Worm (Caenorhabditis elegans) whole organism, young adult: ENCODE results near the gene fbxa-88.

Experiments
- B0336.3 ChIP-seq: fragments of 200-800 bp; sonication (Bioruptor generic); IDR thresholded peaks from 2 replicates; pipeline ENCODE4 v1.3.6; 2022; ENCODE audit warnings: missing genetic modification characterization, missing compliant biosample characterization
- F49E8.2 ChIP-seq: sonication (generic microtip); optimal IDR thresholded peaks from 3 replicates; lab custom pipeline; 2017; ENCODE audit warnings: missing genetic modification characterization, mild to moderate bottlenecking, missing compliant biosample characterization, antibody characterized with exemption, moderate library complexity; ENCODE audit not compliant: insufficient read depth
- F55B11.4 ChIP-seq: sonication (generic microtip); optimal IDR thresholded peaks from 2 replicates; lab custom pipeline; 2016; ENCODE audit warnings: missing compliant biosample characterization, missing genetic modification characterization, borderline replicate concordance; ENCODE audit not compliant: insufficient read depth
- F57A8.1 ChIP-seq: fragments of 200-800 bp; sonication (Bioruptor generic); optimal IDR thresholded peaks from 2 replicates; lab custom pipeline; 2018; ENCODE audit warnings: mild to moderate bottlenecking, missing genetic modification characterization, moderate library complexity, missing compliant biosample characterization
- F57C9.4 ChIP-seq: sonication (generic microtip); optimal IDR thresholded peaks from 2 replicates; lab custom pipeline; 2017; ENCODE audit warnings: mild to moderate bottlenecking, missing genetic modification characterization, missing compliant biosample characterization
- K12H6.12 ChIP-seq: fragments of 200-800 bp; sonication (Bioruptor generic); optimal IDR thresholded peaks from 2 replicates; lab custom pipeline; 2018; ENCODE audit warnings: mild to moderate bottlenecking, missing genetic modification characterization, missing compliant biosample characterization
- Y53G8AR.9 ChIP-seq: fragments of 200-800 bp; sonication (Bioruptor generic); conservative IDR thresholded peaks from 2 replicates; pipeline ENCODE4 v1.3.6; 2022; ENCODE audit warnings: missing genetic modification reagents, missing genetic modification characterization, missing compliant biosample characterization
- Y95B8A.8 ChIP-seq: fragments of 200-800 bp; sonication (Bioruptor generic); IDR thresholded peaks from 2 replicates; pipeline ENCODE4 v1.3.6; 2022; ENCODE audit warnings: missing genetic modification reagents, missing genetic modification characterization, missing compliant biosample characterization
- ZK185.1 ChIP-seq: sonication (generic microtip); optimal IDR thresholded peaks from 2 replicates; lab custom pipeline; 2016; ENCODE audit warnings: mild to moderate bottlenecking, missing genetic modification characterization, missing compliant biosample characterization; ENCODE audit not compliant: poor library complexity, severe bottlenecking
- aptf-3 ChIP-seq: fragments of 200-800 bp; sonication (Bioruptor generic); IDR thresholded peaks from 2 replicates; pipeline ENCODE4 v1.3.6; 2022; ENCODE audit warnings: missing genetic modification characterization, missing compliant biosample characterization
- attf-6 ChIP-seq: fragments of 200-800 bp; sonication (Bioruptor generic); IDR thresholded peaks from 2 replicates; pipeline ENCODE4 v1.3.6; 2022; ENCODE audit warnings: missing genetic modification reagents, missing genetic modification characterization, missing compliant biosample characterization
- die-1 ChIP-seq: sonication (generic microtip); optimal IDR thresholded peaks from 2 replicates; lab custom pipeline; 2016; ENCODE audit warnings: missing genotype, mild to moderate bottlenecking, missing genetic modification characterization, missing compliant biosample characterization
- dox-1 ChIP-seq: fragments of 200-800 bp; sonication (Bioruptor generic); IDR thresholded peaks from 2 replicates; pipeline ENCODE4 v1.3.6; 2022; ENCODE audit warnings: missing genetic modification reagents, missing genetic modification characterization, missing compliant biosample characterization
- dpff-1 ChIP-seq: sonication (generic microtip); optimal IDR thresholded peaks from 2 replicates; lab custom pipeline; 2017; ENCODE audit warnings: mild to moderate bottlenecking, missing genetic modification characterization, missing compliant biosample characterization
- efl-1 ChIP-seq: fragments of 150-350 bp; optimal IDR thresholded peaks from 2 replicates; lab custom pipeline; 2014; ENCODE audit warnings: missing biosample characterization, missing genetic modification reagents, missing genetic modification characterization
- egl-18 ChIP-seq: fragments of 200-800 bp; sonication (Bioruptor generic); IDR thresholded peaks from 2 replicates; pipeline ENCODE4 v1.3.6; 2022; ENCODE audit warnings: missing genetic modification reagents, missing genetic modification characterization, missing compliant biosample characterization
- fkh-3 ChIP-seq: sonication (generic microtip); optimal IDR thresholded peaks from 2 replicates; lab custom pipeline; 2016; ENCODE audit warnings: mild to moderate bottlenecking, missing genetic modification characterization, missing compliant biosample characterization
- lag-1 ChIP-seq: fragments of 200-800 bp; sonication (Bioruptor generic); IDR thresholded peaks from 2 replicates; pipeline ENCODE4 v1.3.6; 2022; ENCODE audit warnings: missing genetic modification reagents, missing genetic modification characterization, missing compliant biosample characterization
- lsl-1 ChIP-seq: fragments of 200-800 bp; sonication (Bioruptor generic); optimal IDR thresholded peaks from 2 replicates; lab custom pipeline; 2018; ENCODE audit warnings: mild to moderate bottlenecking, missing genetic modification characterization, moderate library complexity, missing compliant biosample characterization
- nfya-2 ChIP-seq: fragments of 200-800 bp; sonication (Bioruptor generic); IDR thresholded peaks from 2 replicates; pipeline ENCODE4 v1.3.6; 2022; ENCODE audit warnings: missing genetic modification reagents, missing genetic modification characterization, missing compliant biosample characterization
- nhr-179 ChIP-seq: sonication (generic microtip); optimal IDR thresholded peaks from 2 replicates; lab custom pipeline; 2016; ENCODE audit warnings: mild to moderate bottlenecking, missing genetic modification characterization, missing compliant biosample characterization
- nhr-80 ChIP-seq: sonication (generic microtip); optimal IDR thresholded peaks from 2 replicates; lab custom pipeline; 2016; ENCODE audit warnings: missing genetic modification characterization, missing compliant biosample characterization
- nhr-90 ChIP-seq: sonication (generic microtip); optimal IDR thresholded peaks from 2 replicates; lab custom pipeline; 2016; ENCODE audit warnings: missing genotype, mild to moderate bottlenecking, missing genetic modification characterization, missing compliant biosample characterization
- pha-4 ChIP-seq: fragments of 150-350 bp; sonication (generic microtip); optimal IDR thresholded peaks from 2 replicates; lab custom pipeline; 2014; ENCODE audit warnings: missing biosample characterization, missing genetic modification reagents, missing genetic modification characterization
- repo-1 ChIP-seq: sonication (generic microtip); optimal IDR thresholded peaks from 2 replicates; lab custom pipeline; 2017; ENCODE audit warnings: mild to moderate bottlenecking, missing genetic modification characterization, missing compliant biosample characterization
- sdz-38 ChIP-seq: sonication (generic microtip); optimal IDR thresholded peaks from 2 replicates; lab custom pipeline; 2016; ENCODE audit warnings: missing genotype, missing genetic modification characterization, missing compliant biosample characterization
- sea-2 ChIP-seq: fragments of 200-800 bp; sonication (Bioruptor generic); IDR thresholded peaks from 2 replicates; pipeline ENCODE4 v1.3.6; 2022; ENCODE audit warnings: missing genetic modification characterization, missing compliant biosample characterization
- snpc-3.4 ChIP-seq: sonication (generic microtip); optimal IDR thresholded peaks from 2 replicates; lab custom pipeline; 2017; ENCODE audit warnings: missing genetic modification characterization, mild to moderate bottlenecking, missing compliant biosample characterization, antibody characterized with exemption, moderate library complexity, missing genotype, missing genetic modification reagents
- xnd-1 ChIP-seq: sonication (generic microtip); optimal IDR thresholded peaks from 2 replicates; lab custom pipeline; 2016; ENCODE audit warnings: missing genotype, missing genetic modification reagents, missing genetic modification characterization, missing compliant biosample characterization

Gene fbxa-88

DNA sequence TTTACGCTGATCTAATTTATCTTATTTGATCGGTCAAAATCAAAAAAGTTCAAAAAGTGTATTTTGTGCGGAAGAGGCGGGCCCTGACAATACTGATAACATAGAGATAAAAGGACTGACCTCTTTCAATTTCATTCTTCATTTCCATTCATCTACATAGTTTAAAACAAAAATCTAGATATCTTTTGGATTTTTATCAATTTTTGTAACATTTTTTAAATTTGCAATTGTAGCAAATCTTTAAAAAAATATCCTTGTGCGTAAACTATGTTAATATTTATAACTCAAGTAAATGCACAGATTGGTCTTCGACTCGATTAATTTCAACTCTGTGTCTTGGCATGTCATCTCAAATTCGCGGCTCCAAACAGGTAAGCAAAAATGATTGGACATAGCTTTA, 39.3 kb downstream of the fbxa-88 start, which contains the start of gene argk-1:
Gene argk-1 (plus strand): TSS at position 301 of the 400 bp plus-strand sequence.
- TF ChIP-seq repo-1 = no peak
- no peak for TF ChIP-seq xnd-1 (tag; lab: Kevin White, UChicago)

DNA sequence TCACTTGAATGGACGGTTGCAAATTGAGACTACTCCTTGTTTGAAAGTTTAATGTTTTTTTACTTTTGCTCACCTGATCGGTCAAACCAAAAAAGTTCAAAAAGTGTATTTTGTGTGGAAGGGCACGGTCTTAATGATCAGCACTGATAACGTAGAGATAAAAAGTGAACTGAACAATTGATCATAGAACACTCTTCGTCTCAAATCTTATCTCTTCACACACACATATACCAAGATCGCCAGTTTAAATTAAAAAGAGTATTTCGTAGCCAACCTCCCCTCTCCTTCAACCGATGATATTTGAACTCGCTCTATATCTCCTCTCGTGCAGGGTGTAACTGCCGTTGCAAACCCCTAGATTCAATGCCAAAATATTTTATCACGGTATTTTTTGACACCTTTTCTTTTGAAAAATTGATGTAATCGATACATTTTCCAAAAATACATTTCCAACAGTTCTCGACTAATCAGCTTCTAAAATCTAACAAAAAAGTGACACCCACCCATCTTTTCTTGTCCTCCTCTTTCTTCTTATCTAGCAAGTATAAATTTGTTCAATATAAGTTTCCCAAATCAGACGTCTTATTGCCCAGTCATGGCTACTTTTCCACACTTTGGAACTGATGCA, 42.7 kb downstream of the fbxa-88 start, which contains the start of gene cth-1:
Gene cth-1 (plus strand): TSS at position 578 of the 628 bp plus-strand sequence.
- TF ChIP-seq nhr-80 (peak; percentile 68), F55B11.4 (tag; lab: Kevin White, UChicago) (no peak), nhr-90 (no peak), sdz-38 (tag; lab: Kevin White, UChicago) (no peak), K12H6.12 (tag; lab: Kevin White, UChicago) (no peak), ZK185.1 (tag; lab: Kevin White, UChicago) (no peak)
- TF ChIP-seq, all 124 proteins: peak for 1

DNA sequence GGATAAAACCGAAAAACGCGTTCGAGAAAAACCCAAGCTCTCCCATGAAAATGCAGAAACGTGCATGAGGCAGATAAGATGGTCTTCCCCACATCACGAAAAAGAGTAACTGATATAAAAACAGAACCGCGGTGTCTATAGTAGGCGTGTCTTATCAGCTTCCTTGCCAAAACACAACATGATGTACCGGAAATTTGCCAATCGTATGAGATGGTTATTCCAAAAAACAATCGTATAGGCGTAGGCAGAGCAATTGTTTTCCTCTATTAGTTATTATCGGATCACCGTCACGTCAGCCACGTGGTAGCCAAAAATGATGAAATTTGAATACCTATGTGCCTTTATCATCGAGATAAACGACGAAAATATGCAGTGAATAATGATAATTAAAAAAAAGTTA, 43.5 kb downstream of the fbxa-88 start, which contains the start of gene str-7:
Gene str-7 (minus strand): TSS at position 101 of the 400 bp plus-strand sequence.
- TF ChIP-seq dox-1 (no peak), B0336.3 (GFP tag; lab: Robert Waterston, UW) (no peak), F57A8.1 (GFP tag; lab: Kevin White, UChicago) (no peak), Y53G8AR.9 (GFP tag; lab: Robert Waterston, UW) (no peak)
- TF ChIP-seq, all 124 proteins: peak for 0

DNA sequence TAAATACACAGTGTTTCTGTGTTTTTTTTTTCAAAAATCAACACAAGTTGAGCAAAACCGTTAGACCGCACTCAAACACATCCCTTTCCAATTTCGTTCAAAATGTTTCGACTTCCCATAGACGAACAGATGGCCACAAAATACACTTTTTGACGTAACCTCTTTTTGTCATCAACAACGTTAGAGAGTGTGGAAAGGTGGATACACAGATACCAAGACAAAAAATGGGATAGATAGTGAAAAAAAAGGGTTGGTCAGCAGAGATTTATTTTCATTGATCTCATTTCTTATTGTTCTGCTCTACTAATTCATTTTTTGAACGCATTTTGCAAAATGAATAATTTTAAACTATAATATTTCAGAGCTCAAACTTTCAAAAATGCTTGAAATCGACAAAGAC, 48.1 kb downstream of the fbxa-88 start:
- no peak for TF ChIP-seq lag-1 (GFP tag; lab: Robert Waterston, UW)
- no peak for TF ChIP-seq fkh-3 (tag; lab: Kevin White, UChicago)
- TF ChIP-seq efl-1 = no peak
- no peak for TF ChIP-seq lsl-1 (GFP tag; lab: Kevin White, UChicago)
- no peak for TF ChIP-seq nfya-2 (GFP tag; lab: Robert Waterston, UW)
- no peak for TF ChIP-seq Y95B8A.8 (GFP tag; lab: Robert Waterston, UW)
- no peak for TF ChIP-seq nhr-179 (tag; lab: Kevin White, UChicago)
- TF ChIP-seq snpc-3.4 = no peak
- no peak for TF ChIP-seq attf-6 (GFP tag; lab: Robert Waterston, UW)
- no peak for TF ChIP-seq pha-4 (tag; lab: Kevin White, UChicago)
- TF ChIP-seq F57C9.4 (tag; lab: Kevin White, UChicago) = no peak
- TF ChIP-seq die-1 (tag; lab: Kevin White, UChicago) = no peak
- TF ChIP-seq, all 124 proteins: peak for 0

DNA sequence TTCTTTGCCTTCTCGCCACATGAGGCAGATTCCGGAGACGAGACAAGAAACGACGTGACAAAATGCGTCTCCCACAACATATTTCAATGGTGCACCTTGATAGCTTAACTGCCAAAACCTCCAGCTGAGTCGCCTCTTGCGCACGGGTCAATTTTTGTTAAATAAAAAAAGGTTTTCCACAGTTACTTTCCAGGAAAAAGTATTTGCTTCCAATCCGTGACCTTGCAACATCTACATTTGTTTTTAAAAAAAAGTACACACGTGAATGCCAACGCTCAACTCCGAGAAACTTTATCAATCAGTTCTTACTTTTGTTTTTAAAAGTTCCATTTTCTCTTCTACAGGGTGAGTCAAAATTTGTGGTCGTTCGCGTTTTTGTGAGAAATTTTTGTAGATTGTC, 48.6 kb downstream of the fbxa-88 start, which contains the start of gene F22B8.7:
Gene F22B8.7 (plus strand): TSS at position 301 of the 400 bp plus-strand sequence.
- no peak for TF ChIP-seq egl-18 (GFP tag; lab: Robert Waterston, UW)
- TF ChIP-seq F49E8.2 (tag; lab: Kevin White, UChicago) = no peak
- TF ChIP-seq dpff-1 = no peak
- no peak for TF ChIP-seq sea-2 (GFP tag; lab: Robert Waterston, UW)
- no peak for TF ChIP-seq aptf-3 (GFP tag; lab: Robert Waterston, UW)
